Fruit fly (Drosophila melanogaster) whole organism, embryonic: ENCODE results near the gene CG34278.

Source experiments
- Ada2b ChIP-seq: fragments of 200-800 bp; sonication (Bioruptor generic); IDR thresholded peaks from 2 replicates; pipeline ENCODE4 v1.3.6; 2022; ENCODE audit warnings: missing biosample characterization, missing genetic modification characterization
- Awh ChIP-seq: fragments of 200-800 bp; sonication (Bioruptor generic); IDR thresholded peaks from 2 replicates; pipeline ENCODE4, ENCODE4 v1.3.6; 2022; ENCODE audit warnings: missing biosample characterization, missing genetic modification characterization
- Blimp-1 ChIP-seq: fragments of 200-800 bp; sonication (Bioruptor generic); optimal IDR thresholded peaks from 3 replicates; lab custom pipeline; 2018; ENCODE audit warnings: missing biosample characterization, missing genetic modification characterization, mild to moderate bottlenecking, moderate library complexity, missing genetic modification reagents
- CG10979 ChIP-seq: fragments of 200-800 bp; sonication (Bioruptor generic); optimal IDR thresholded peaks from 2 replicates; lab custom pipeline; 2018; ENCODE audit warnings: missing biosample characterization, mild to moderate bottlenecking, missing genetic modification characterization, moderate library complexity
- CG11723 ChIP-seq: fragments of 200-800 bp; sonication (Bioruptor generic); optimal IDR thresholded peaks from 2 replicates; lab custom pipeline; 2017; ENCODE audit warnings: missing biosample characterization, mild to moderate bottlenecking, missing genetic modification characterization
- CG1233 ChIP-seq: fragments of 200-800 bp; sonication (Bioruptor generic); optimal IDR thresholded peaks from 4 replicates; lab custom pipeline; 2018; ENCODE audit warnings: missing biosample characterization, mild to moderate bottlenecking, missing genetic modification characterization
- CG13287 ChIP-seq: fragments of 200-800 bp; sonication (Bioruptor generic); IDR thresholded peaks from 2 replicates; pipeline ENCODE4 v1.3.6; 2022; ENCODE audit warnings: missing biosample characterization, missing genetic modification characterization; ENCODE audit not compliant: partially characterized antibody
- CG13296 ChIP-seq: fragments of 200-800 bp; sonication (Bioruptor generic); optimal IDR thresholded peaks from 3 replicates; lab custom pipeline; 2018; ENCODE audit warnings: missing biosample characterization, mild to moderate bottlenecking, missing genetic modification characterization
- CG13424 ChIP-seq: fragments of 200-800 bp; sonication (Bioruptor generic); optimal IDR thresholded peaks from 2 replicates; lab custom pipeline; 2019; ENCODE audit warnings: missing biosample characterization, mild to moderate bottlenecking, missing genetic modification characterization, moderate library complexity
- CG14710 ChIP-seq: fragments of 200-800 bp; sonication (Bioruptor generic); optimal IDR thresholded peaks from 3 replicates; lab custom pipeline; 2019; ENCODE audit warnings: missing biosample characterization, mild to moderate bottlenecking, missing genetic modification characterization, moderate library complexity
- CG16815 ChIP-seq: fragments of 200-800 bp; sonication (Bioruptor generic); optimal IDR thresholded peaks from 3 replicates; lab custom pipeline; 2017; ENCODE audit warnings: missing biosample characterization, mild to moderate bottlenecking, missing genetic modification characterization
- CG17385 ChIP-seq: fragments of 200-800 bp; sonication (Bioruptor generic); optimal IDR thresholded peaks from 3 replicates; lab custom pipeline; 2018; ENCODE audit warnings: missing biosample characterization, mild to moderate bottlenecking, missing genetic modification characterization
- CG18619 ChIP-seq: fragments of 200-800 bp; sonication (Bioruptor generic); optimal IDR thresholded peaks from 3 replicates; lab custom pipeline; 2017; ENCODE audit warnings: missing biosample characterization, mild to moderate bottlenecking, missing genetic modification characterization
- CG3065 ChIP-seq: fragments of 200-800 bp; sonication (Bioruptor generic); optimal IDR thresholded peaks from 2 replicates; lab custom pipeline; 2016; ENCODE audit warnings: missing biosample characterization, missing genetic modification characterization
- CG31441 ChIP-seq: fragments of 200-800 bp; sonication (Bioruptor generic); IDR thresholded peaks from 2 replicates; pipeline ENCODE4 v1.3.6; 2022; ENCODE audit warnings: missing biosample characterization, missing genetic modification characterization
- CG3281 ChIP-seq: fragments of 200-800 bp; sonication (Bioruptor generic); optimal IDR thresholded peaks from 3 replicates; lab custom pipeline; 2017; ENCODE audit warnings: missing biosample characterization, mild to moderate bottlenecking, missing genetic modification characterization
- CG34422 ChIP-seq: fragments of 200-800 bp; sonication (Bioruptor generic); IDR thresholded peaks from 3 replicates; pipeline ENCODE4 v1.3.6; 2022; ENCODE audit warnings: missing biosample characterization, missing genetic modification characterization
- CG5180 ChIP-seq: fragments of 200-800 bp; sonication (Bioruptor generic); optimal IDR thresholded peaks from 3 replicates; lab custom pipeline; 2017; ENCODE audit warnings: missing biosample characterization, missing genetic modification characterization, mild to moderate bottlenecking, moderate library complexity, missing genetic modification reagents
- CG7928 ChIP-seq: fragments of 200-800 bp; sonication (Bioruptor generic); optimal IDR thresholded peaks from 2 replicates; lab custom pipeline; 2017; ENCODE audit warnings: missing biosample characterization, mild to moderate bottlenecking, missing genetic modification characterization
- CG8290 ChIP-seq, 3 experiments: fragments of 200-800 bp; sonication (Bioruptor generic); optimal IDR thresholded peaks; 2 replicates each; lab custom pipeline; 2016 to 2019; ENCODE audit warnings: missing biosample characterization in 3 of 3, missing genetic modification characterization in 3 of 3, mild to moderate bottlenecking in 2 of 3, moderate library complexity in 1 of 3
- CG8388 ChIP-seq: fragments of 200-800 bp; sonication (Bioruptor generic); optimal IDR thresholded peaks from 2 replicates; lab custom pipeline; 2019; ENCODE audit warnings: missing biosample characterization, mild to moderate bottlenecking, missing genetic modification characterization, moderate library complexity
- CoRest ChIP-seq: fragments of 200-800 bp; sonication (Bioruptor generic); optimal IDR thresholded peaks from 3 replicates; lab custom pipeline; 2018; ENCODE audit warnings: missing biosample characterization, mild to moderate bottlenecking, missing genetic modification characterization, moderate library complexity
- D19A ChIP-seq: fragments of 200-800 bp; optimal IDR thresholded peaks from 3 replicates; lab custom pipeline; 2019; ENCODE audit warnings: missing biosample characterization, mild to moderate bottlenecking, missing genetic modification characterization, moderate library complexity
- Elba2 ChIP-seq: fragments of 200-800 bp; sonication (Bioruptor generic); optimal IDR thresholded peaks from 3 replicates; lab custom pipeline; 2016; ENCODE audit warnings: missing biosample characterization, missing genetic modification characterization
- HLH3B ChIP-seq: fragments of 200-800 bp; sonication (Bioruptor generic); IDR thresholded peaks from 2 replicates; pipeline ENCODE4 v1.3.6; 2022; ENCODE audit warnings: missing biosample characterization, missing genetic modification characterization
- HmgD ChIP-seq: fragments of 200-800 bp; sonication (Bioruptor generic); optimal IDR thresholded peaks from 3 replicates; lab custom pipeline; 2016; ENCODE audit warnings: missing biosample characterization, missing genetic modification characterization
- Hr51 ChIP-seq, 2 experiments: fragments of 200-800 bp; sonication (Bioruptor generic); optimal IDR thresholded peaks; 2 replicates in 1 of 2; 3 replicates in 1 of 2; lab custom pipeline; 2016 to 2018; ENCODE audit warnings: missing biosample characterization in 2 of 2, missing genetic modification characterization in 2 of 2, mild to moderate bottlenecking in 1 of 2, moderate library complexity in 1 of 2
- MESR4 ChIP-seq: fragments of 200-800 bp; sonication (Bioruptor generic); optimal IDR thresholded peaks from 2 replicates; lab custom pipeline; 2018; ENCODE audit warnings: missing biosample characterization, mild to moderate bottlenecking, missing genetic modification characterization, moderate library complexity
- MTF-1 ChIP-seq: fragments of 200-800 bp; sonication (Bioruptor generic); optimal IDR thresholded peaks from 2 replicates; lab custom pipeline; 2018; ENCODE audit warnings: missing biosample characterization, mild to moderate bottlenecking, missing genetic modification characterization, borderline replicate concordance
- Max ChIP-seq: fragments of 200-800 bp; sonication (Bioruptor generic); optimal IDR thresholded peaks from 2 replicates; lab custom pipeline; 2016; ENCODE audit warnings: missing biosample characterization, mild to moderate bottlenecking, missing genetic modification characterization
- Oli ChIP-seq: fragments of 200-800 bp; sonication (Bioruptor generic); optimal IDR thresholded peaks from 2 replicates; lab custom pipeline; 2018; ENCODE audit warnings: missing biosample characterization, mild to moderate bottlenecking, missing genetic modification characterization, moderate library complexity
- Rx ChIP-seq: fragments of 200-800 bp; sonication (Bioruptor generic); IDR thresholded peaks from 2 replicates; pipeline ENCODE4 v1.3.6; 2022; ENCODE audit warnings: missing biosample characterization, missing genetic modification characterization
- ato ChIP-seq: fragments of 200-800 bp; sonication (Bioruptor generic); IDR thresholded peaks from 2 replicates; pipeline ENCODE4 v1.3.6; 2022; ENCODE audit warnings: missing biosample characterization, missing genetic modification characterization; ENCODE audit not compliant: partially characterized antibody
- bab2 ChIP-seq: fragments of 200-800 bp; sonication (Bioruptor generic); optimal IDR thresholded peaks from 2 replicates; lab custom pipeline; 2016; ENCODE audit warnings: missing biosample characterization, missing genetic modification characterization
- br ChIP-seq: fragments of >200 bp; optimal IDR thresholded peaks from 2 replicates; lab custom pipeline; 2017
- bsh ChIP-seq, 2 experiments: fragments of 200-800 bp; sonication (Bioruptor generic); optimal IDR thresholded peaks; 2 replicates each; lab custom pipeline; 2017 to 2018; ENCODE audit warnings: mild to moderate bottlenecking in 2 of 2, missing biosample characterization in 2 of 2, missing genetic modification characterization in 2 of 2, moderate library complexity in 1 of 2
- dmrt11E ChIP-seq: fragments of 200-800 bp; sonication (Bioruptor generic); optimal IDR thresholded peaks from 3 replicates; lab custom pipeline; 2018; ENCODE audit warnings: missing biosample characterization, mild to moderate bottlenecking, missing genetic modification characterization, moderate library complexity
- exex ChIP-seq: fragments of 200-800 bp; sonication (Bioruptor generic); optimal IDR thresholded peaks from 4 replicates; lab custom pipeline; 2018; ENCODE audit warnings: missing biosample characterization, mild to moderate bottlenecking, missing genetic modification characterization, moderate library complexity
- nmo ChIP-seq: fragments of 200-800 bp; sonication (Bioruptor generic); optimal IDR thresholded peaks from 2 replicates; lab custom pipeline; 2018; ENCODE audit warnings: missing biosample characterization, mild to moderate bottlenecking, missing genetic modification characterization, moderate library complexity
- pnt ChIP-seq: fragments of 200-800 bp; sonication (Bioruptor generic); optimal IDR thresholded peaks from 3 replicates; lab custom pipeline; 2016; ENCODE audit warnings: missing biosample characterization, missing genetic modification characterization
- pum ChIP-seq: fragments of 200-800 bp; sonication (Bioruptor generic); optimal IDR thresholded peaks from 2 replicates; lab custom pipeline; 2016; ENCODE audit warnings: missing biosample characterization, missing genetic modification characterization
- row ChIP-seq: fragments of 200-800 bp; sonication (Bioruptor generic); IDR thresholded peaks from 3 replicates; pipeline ENCODE4 v1.3.6; 2022; ENCODE audit warnings: missing biosample characterization, missing genetic modification characterization
- salm ChIP-seq: fragments of 200-800 bp; sonication (Bioruptor generic); optimal IDR thresholded peaks from 2 replicates; lab custom pipeline; 2018; ENCODE audit warnings: missing biosample characterization, mild to moderate bottlenecking, missing genetic modification characterization
- seq ChIP-seq: fragments of 200-800 bp; sonication (Bioruptor generic); IDR thresholded peaks from 2 replicates; pipeline ENCODE4 v1.3.6; 2022; ENCODE audit warnings: missing biosample characterization, missing genetic modification characterization
- shn ChIP-seq: fragments of 200-800 bp; sonication (Bioruptor generic); optimal IDR thresholded peaks from 3 replicates; lab custom pipeline; 2016; ENCODE audit warnings: missing biosample characterization, missing genetic modification characterization
- sna ChIP-seq: fragments of 200-800 bp; sonication (Bioruptor generic); IDR thresholded peaks from 2 replicates; pipeline ENCODE4 v1.3.6; 2022; ENCODE audit warnings: missing biosample characterization, missing genetic modification characterization; ENCODE audit not compliant: partially characterized antibody
- twi ChIP-seq: fragments of 200-800 bp; optimal IDR thresholded peaks from 2 replicates; lab custom pipeline; 2019; ENCODE audit warnings: missing biosample characterization, mild to moderate bottlenecking, missing genetic modification characterization, moderate library complexity

CG34278 gene

DNA sequence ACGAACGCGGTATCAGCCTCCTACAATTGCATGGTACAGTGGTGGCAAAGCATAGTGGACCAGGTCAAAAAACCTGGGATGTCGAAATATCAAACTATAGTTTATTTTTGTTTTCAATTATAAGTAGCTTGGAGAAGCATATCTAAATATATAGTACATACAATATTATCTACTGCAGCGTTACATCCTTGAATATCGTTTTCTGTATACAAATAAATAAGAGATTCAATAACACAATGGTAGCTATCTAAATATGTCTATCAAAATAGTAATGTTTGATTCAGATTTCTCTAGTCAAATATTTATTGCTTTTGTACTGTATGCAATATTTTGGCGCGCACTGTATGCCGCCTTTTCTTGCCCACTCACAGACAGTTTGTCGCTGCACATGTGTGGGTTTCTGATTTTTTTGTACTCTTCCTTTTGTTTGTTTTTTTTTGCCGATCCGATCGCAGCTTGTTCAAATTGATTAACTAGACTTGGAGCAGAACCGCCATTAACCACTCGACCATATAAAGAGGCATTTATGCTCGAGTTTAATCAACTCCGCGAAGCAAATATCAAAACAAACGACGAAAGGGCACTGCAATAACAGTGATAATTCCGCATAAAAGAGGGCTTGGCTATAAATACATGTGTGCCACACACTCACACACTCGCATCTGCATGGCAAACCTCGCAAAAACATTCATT is 39.5 kb upstream of the CG34278 start (continued):
- peak; percentile 39 for TF ChIP-seq Elba2
- TF ChIP-seq shn = peak; percentile 83
- TF ChIP-seq Hr51 (GFP tag; optimal IDR thresholded peaks at IDR 0.05; lab: Kevin White, UChicago) = peak; percentile 85 to 98
- peak; percentile 71 for TF ChIP-seq MTF-1 (GFP tag; lab: Kevin White, UChicago)
- TF ChIP-seq Awh = peak; percentile 94
- peak; percentile 84 for TF ChIP-seq twi (tag; lab: Kevin White, UChicago)
- TF ChIP-seq CG13424 (tag; lab: Kevin White, UChicago) = peak; percentile 96
- TF ChIP-seq row = peak; percentile 88
- peak; percentile 94 for TF ChIP-seq CG1233 (GFP tag; lab: Kevin White, UChicago)
- peak; percentile 90 for TF ChIP-seq CG16815 (GFP tag; lab: Kevin White, UChicago)
- peak; percentile 86 for TF ChIP-seq Ada2b
- TF ChIP-seq HmgD = peak; percentile 9
- peak; percentile 96 for TF ChIP-seq CG14710 (tag; lab: Kevin White, UChicago)
- peak; percentile 94 for TF ChIP-seq CG34422 (GFP tag; lab: Robert Waterston, UW)
- TF ChIP-seq, all 482 proteins: peak for 418

DNA sequence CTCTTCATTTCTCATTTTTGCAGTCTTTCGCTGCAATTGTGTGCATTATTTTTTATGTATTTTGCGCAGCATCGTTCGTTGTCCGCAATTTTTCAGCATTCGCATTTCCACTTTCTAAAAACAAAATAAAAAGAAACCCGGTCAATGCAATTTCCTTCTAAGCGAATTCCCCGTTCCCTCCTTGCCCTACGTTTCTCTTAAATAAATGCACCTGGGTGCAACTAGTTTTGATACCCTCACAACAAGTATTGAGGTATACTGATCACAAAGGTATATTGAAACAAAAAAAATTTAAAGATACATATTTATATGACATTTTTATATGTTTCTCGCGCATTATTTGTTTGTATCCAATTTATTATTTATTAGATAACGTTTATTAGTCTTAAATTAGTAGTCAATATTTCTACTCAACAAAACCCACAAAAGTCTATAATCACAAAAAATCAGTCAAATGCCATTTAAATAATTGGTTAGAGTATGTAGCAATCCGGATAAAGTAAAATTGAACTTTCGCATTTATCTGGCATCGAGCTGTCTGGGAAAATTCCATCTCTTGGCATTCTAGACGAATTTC is 38.8 kb upstream of the CG34278 start:
- no peak for TF ChIP-seq CG17385 (GFP tag; lab: Kevin White, UChicago)
- TF ChIP-seq nmo (GFP tag; lab: Kevin White, UChicago) = peak; percentile 53
- no peak for TF ChIP-seq CG18619 (GFP tag; lab: Kevin White, UChicago)
- no peak for TF ChIP-seq Rx (GFP tag; lab: Robert Waterston, UW)
- TF ChIP-seq dmrt11E (tag; lab: Kevin White, UChicago) = peak; percentile 32
- TF ChIP-seq CG13296 (GFP tag; lab: Kevin White, UChicago) = no peak
- TF ChIP-seq salm (tag; lab: Kevin White, UChicago) = peak; percentile 1
- no peak for TF ChIP-seq CG8290 (GFP tag; optimal IDR thresholded peaks at IDR 0.05; lab: Kevin White, UChicago)
- TF ChIP-seq CG8290 (tag; optimal IDR thresholded peaks at IDR 0.05; lab: Kevin White, UChicago) = no peak
- peak; percentile 30 for TF ChIP-seq CoRest (tag; lab: Kevin White, UChicago)
- no peak for TF ChIP-seq pnt (GFP tag; lab: Kevin White, UChicago)
- no peak for TF ChIP-seq CG11723
- TF ChIP-seq CG31441 (GFP tag; lab: Robert Waterston, UW) = peak; percentile 54; the same call in 1 of the 2 replicates
- peak; percentile 51 to 60 for TF ChIP-seq bsh (GFP tag; optimal IDR thresholded peaks at IDR 0.05; lab: Kevin White, UChicago)
- peak; percentile 61 for TF ChIP-seq Blimp-1 (GFP tag; lab: Kevin White, UChicago)
- no peak for TF ChIP-seq Max
- no peak for TF ChIP-seq CG5180 (GFP tag; lab: Kevin White, UChicago)
- no peak for TF ChIP-seq bab2 (GFP tag; lab: Kevin White, UChicago)
- TF ChIP-seq CG8388 = peak; percentile 34
- TF ChIP-seq ato = no peak
- TF ChIP-seq CG13287 (GFP tag; lab: Robert Waterston, UW) = no peak
- TF ChIP-seq CG10979 = peak; percentile 38
- TF ChIP-seq seq (GFP tag; lab: Robert Waterston, UW) = no peak
- TF ChIP-seq CG7928 (GFP tag; lab: Kevin White, UChicago) = no peak
- TF ChIP-seq exex (tag; lab: Kevin White, UChicago) = no peak
- peak; percentile 24 for TF ChIP-seq Oli (tag; lab: Kevin White, UChicago)
- peak; percentile 94 for TF ChIP-seq D19A (tag; lab: Kevin White, UChicago)
- no peak for TF ChIP-seq CG3281 (GFP tag; lab: Kevin White, UChicago)
- TF ChIP-seq MESR4 = no peak
- TF ChIP-seq pum (GFP tag; lab: Kevin White, UChicago) = no peak
- TF ChIP-seq CG3065 (GFP tag; lab: Kevin White, UChicago) = no peak
- no peak for TF ChIP-seq br (lab: Kevin White, UChicago)
- no peak for TF ChIP-seq HLH3B
- no peak for TF ChIP-seq sna (GFP tag; lab: Robert Waterston, UW)
